Fruit fly (Drosophila melanogaster) whole organism, pupa: ENCODE results near the gene caup.

Source experiments
- CG4496 ChIP-seq: fragments of 200-800 bp; sonication (Bioruptor generic); IDR thresholded peaks from 3 replicates; pipeline ENCODE4 v1.3.6; 2022; ENCODE audit warnings: missing biosample characterization, missing genetic modification characterization
- CG9948 ChIP-seq: fragments of 200-800 bp; sonication (Bioruptor generic); optimal IDR thresholded peaks from 2 replicates; lab custom pipeline; 2018; ENCODE audit warnings: missing biosample characterization, mild to moderate bottlenecking, missing genetic modification characterization, moderate library complexity
- EcR ChIP-seq: fragments of 200-800 bp; sonication (Bioruptor generic); optimal IDR thresholded peaks from 3 replicates; lab custom pipeline; 2019; ENCODE audit warnings: missing biosample characterization, missing genetic modification characterization, mild to moderate bottlenecking, moderate library complexity, missing genetic modification reagents
- rn ChIP-seq: fragments of 200-800 bp; sonication (Bioruptor generic); IDR thresholded peaks from 2 replicates; pipeline ENCODE4 v1.3.6; 2022; ENCODE audit warnings: missing biosample characterization, missing genetic modification characterization

dm6 chr3L:12615049-12615448 is 5.6 kb downstream of the caup start:
- TF ChIP-seq EcR = no peak
- no peak for TF ChIP-seq CG4496
- TF ChIP-seq rn (GFP tag; lab: Robert Waterston, UW) = no peak
- TF ChIP-seq CG9948 (tag; lab: Kevin White, UChicago) = no peak
